Worm (Caenorhabditis elegans) whole organism, L4 larva: Measurements from ENCODE around the gene oac-41.

Experiments used
- F37D6.2 ChIP-seq: sonication (generic microtip); optimal IDR thresholded peaks from 2 replicates; lab custom pipeline; 2016; ENCODE audit warnings: mild to moderate bottlenecking, missing genetic modification characterization, missing compliant biosample characterization
- R02D3.7 ChIP-seq: fragments of 150-350 bp; sonication (generic microtip); optimal IDR thresholded peaks from 3 replicates; lab custom pipeline; 2014; ENCODE audit warnings: missing biosample characterization, missing genetic modification characterization
- T26A8.4 ChIP-seq: fragments of 200-800 bp; sonication (Bioruptor generic); IDR thresholded peaks from 2 replicates; pipeline ENCODE4 v1.3.6; 2022; ENCODE audit warnings: missing genetic modification characterization, missing compliant biosample characterization
- Y5F2A.4 ChIP-seq: fragments of 200-800 bp; sonication (Bioruptor generic); optimal IDR thresholded peaks from 2 replicates; lab custom pipeline; 2018; ENCODE audit warnings: mild to moderate bottlenecking, missing genetic modification characterization, missing compliant biosample characterization
- aly-2 ChIP-seq: sonication (generic microtip); optimal IDR thresholded peaks from 2 replicates; lab custom pipeline; 2018; ENCODE audit warnings: missing biosample characterization, missing genetic modification characterization
- ceh-20 ChIP-seq: fragments of 200-800 bp; sonication (Bioruptor generic); IDR thresholded peaks from 2 replicates; pipeline ENCODE4 v1.3.6; 2022; ENCODE audit warnings: missing genetic modification reagents, missing genetic modification characterization, missing compliant biosample characterization
- cey-2 ChIP-seq: sonication (generic microtip); optimal IDR thresholded peaks from 3 replicates; lab custom pipeline; 2017; ENCODE audit warnings: missing genetic modification characterization, mild to moderate bottlenecking, missing compliant biosample characterization, antibody characterized with exemption, borderline replicate concordance; ENCODE audit not compliant: insufficient read depth
- daf-8 ChIP-seq: fragments of 200-800 bp; sonication (Bioruptor generic); IDR thresholded peaks from 2 replicates; pipeline ENCODE4 v1.3.6; 2022; ENCODE audit warnings: missing genetic modification characterization, missing compliant biosample characterization
- dmd-6 ChIP-seq: fragments of 200-800 bp; sonication (Bioruptor generic); IDR thresholded peaks from 2 replicates; pipeline ENCODE4 v1.3.6; 2022; ENCODE audit warnings: missing genetic modification reagents, missing genetic modification characterization, missing compliant biosample characterization
- duxl-1 ChIP-seq: sonication (generic microtip); optimal IDR thresholded peaks from 2 replicates; lab custom pipeline; 2016; ENCODE audit warnings: mild to moderate bottlenecking, missing genetic modification characterization, moderate library complexity, missing compliant biosample characterization; ENCODE audit not compliant: poor library complexity
- dve-1 ChIP-seq: sonication (generic microtip); optimal IDR thresholded peaks from 2 replicates; lab custom pipeline; 2017; ENCODE audit warnings: antibody characterized with exemption, mild to moderate bottlenecking, missing genetic modification characterization, missing compliant biosample characterization; ENCODE audit not compliant: insufficient read depth
- fos-1 ChIP-seq: fragments of 150-350 bp; optimal IDR thresholded peaks from 2 replicates; lab custom pipeline; 2014; ENCODE audit warnings: missing biosample characterization, missing genetic modification characterization
- gei-8 ChIP-seq: fragments of 200-800 bp; sonication (Bioruptor generic); optimal IDR thresholded peaks from 2 replicates; lab custom pipeline; 2018; ENCODE audit warnings: mild to moderate bottlenecking, missing genetic modification characterization, missing compliant biosample characterization
- hlh-30 ChIP-seq: sonication (generic microtip); optimal IDR thresholded peaks from 2 replicates; lab custom pipeline; 2017; ENCODE audit warnings: antibody characterized with exemption, mild to moderate bottlenecking, missing genetic modification characterization, missing compliant biosample characterization; ENCODE audit not compliant: insufficient read depth
- lir-3 ChIP-seq: sonication (generic microtip); optimal IDR thresholded peaks from 2 replicates; lab custom pipeline; 2016; ENCODE audit warnings: mild to moderate bottlenecking, missing genetic modification characterization, missing compliant biosample characterization
- lsy-2 ChIP-seq, 2 experiments: fragments of 150-350 bp in 1 of 2; sonication (generic microtip) in 1 of 2; optimal IDR thresholded peaks; 2 replicates each; lab custom pipeline; 2014 to 2017; ENCODE audit warnings: missing biosample characterization in 2 of 2, missing genetic modification characterization in 2 of 2
- mdt-29 ChIP-seq: fragments of 200-800 bp; sonication (Bioruptor generic); IDR thresholded peaks from 2 replicates; pipeline ENCODE4 v1.3.6; 2022; ENCODE audit warnings: missing genetic modification reagents, missing genetic modification characterization, missing compliant biosample characterization
- nhr-102 ChIP-seq: sonication (generic microtip); optimal IDR thresholded peaks from 2 replicates; lab custom pipeline; 2016; ENCODE audit warnings: mild to moderate bottlenecking, missing genetic modification characterization, moderate library complexity, missing compliant biosample characterization
- nhr-111 ChIP-seq: fragments of 200-800 bp; sonication (Bioruptor generic); optimal IDR thresholded peaks from 2 replicates; lab custom pipeline; 2018; ENCODE audit warnings: mild to moderate bottlenecking, missing genetic modification characterization, missing compliant biosample characterization
- nhr-28 ChIP-seq: fragments of 150-350 bp; optimal IDR thresholded peaks from 2 replicates; lab custom pipeline; 2014; ENCODE audit warnings: missing biosample characterization, missing genetic modification characterization
- nhr-41 ChIP-seq: fragments of 200-800 bp; sonication (Bioruptor generic); IDR thresholded peaks from 2 replicates; pipeline ENCODE4 v1.3.6; 2022; ENCODE audit warnings: missing genetic modification reagents, missing genetic modification characterization, missing compliant biosample characterization
- nhr-76 ChIP-seq: fragments of 150-350 bp; optimal IDR thresholded peaks from 2 replicates; lab custom pipeline; 2014; ENCODE audit warnings: missing biosample characterization, missing genetic modification characterization
- pha-4 ChIP-seq, 2 experiments: fragments of 150-350 bp in 1 of 2; fragments of 200-800 bp in 1 of 2; sonication (Bioruptor generic) in 1 of 2; IDR thresholded peaks in 1 of 2; optimal IDR thresholded peaks in 1 of 2; 2 replicates each; pipeline versions ENCODE4 v1.3.6 to Lab custom; 2014 to 2022; ENCODE audit warnings: missing genetic modification characterization in 2 of 2, missing genetic modification reagents in 2 of 2, missing biosample characterization in 1 of 2, missing compliant biosample characterization in 1 of 2
- pqm-1 ChIP-seq: sonication (generic microtip); optimal IDR thresholded peaks from 2 replicates; lab custom pipeline; 2017; ENCODE audit warnings: missing biosample characterization, missing genetic modification characterization
- sdz-12 ChIP-seq: fragments of 200-800 bp; sonication (Bioruptor generic); optimal IDR thresholded peaks from 2 replicates; lab custom pipeline; 2018; ENCODE audit warnings: mild to moderate bottlenecking, missing genetic modification characterization, missing compliant biosample characterization
- spr-3 ChIP-seq: fragments of 200-800 bp; sonication (Bioruptor generic); optimal IDR thresholded peaks from 2 replicates; lab custom pipeline; 2018; ENCODE audit warnings: mild to moderate bottlenecking, missing genetic modification characterization, missing compliant biosample characterization
- unc-130 ChIP-seq: sonication (generic microtip); optimal IDR thresholded peaks from 2 replicates; lab custom pipeline; 2016; ENCODE audit warnings: missing genetic modification reagents, missing genetic modification characterization, missing compliant biosample characterization
- unc-62 ChIP-seq, 3 experiments: fragments of 150-350 bp in 1 of 3; sonication (generic microtip); optimal IDR thresholded peaks in 2 of 3; peaks in 1 of 3; 1 replicate in 1 of 3; 2 replicates in 2 of 3; lab custom pipeline; 2014 to 2017; ENCODE audit warnings: missing biosample characterization in 3 of 3, missing genetic modification characterization in 3 of 3, missing genetic modification reagents in 3 of 3, missing genotype in 1 of 3
- zfp-3 ChIP-seq: fragments of 200-800 bp; sonication (Bioruptor generic); conservative IDR thresholded peaks from 2 replicates; pipeline ENCODE4 v1.3.6; 2022; ENCODE audit warnings: missing genetic modification reagents, missing genetic modification characterization, missing compliant biosample characterization
- ztf-11 ChIP-seq: fragments of 150-350 bp; optimal IDR thresholded peaks from 2 replicates; lab custom pipeline; 2014; ENCODE audit warnings: missing biosample characterization, missing genetic modification characterization

oac-41 gene

ce11 chrV:9013765-9014164 lies 8.2 kb downstream of the oac-41 start, which contains the start of gene srh-201:
srh-201 (minus strand) TSS chrV:9013865.
- no peak for TF ChIP-seq dmd-6 (GFP tag; lab: Robert Waterston, UW)
- TF ChIP-seq mdt-29: no peak
- TF ChIP-seq ztf-11 (tag; lab: Kevin White, UChicago): no peak
- no peak for TF ChIP-seq nhr-41 (GFP tag; lab: Robert Waterston, UW)
- no peak for TF ChIP-seq hlh-30
- no peak for TF ChIP-seq dve-1 (tag; lab: Kevin White, UChicago)
- no peak for TF ChIP-seq spr-3
- no peak for TF ChIP-seq nhr-102 (tag; lab: Kevin White, UChicago)
- no peak for TF ChIP-seq R02D3.7 (tag; lab: Kevin White, UChicago)
- no peak for TF ChIP-seq cey-2

- TF ChIP-seq duxl-1 (tag; lab: Kevin White, UChicago) (no peak), zfp-3 (GFP tag; lab: Robert Waterston, UW) (no peak), gei-8 (GFP tag; lab: Kevin White, UChicago) (no peak), ceh-20 (GFP tag; lab: Robert Waterston, UW) (no peak)
Observed at ce11 chrV:9009175-9009574, 12.8 kb downstream of the oac-41 start, which contains the start of gene srx-2. srx-2 (plus strand) TSS chrV:9009475.

ce11 chrV:9005243-9005642 lies 16.7 kb downstream of the oac-41 start, which contains the start of gene srx-3:
srx-3 (plus strand) TSS chrV:9005543.
- TF ChIP-seq sdz-12 (GFP tag; lab: Kevin White, UChicago): no peak
- no peak for TF ChIP-seq F37D6.2 (tag; lab: Kevin White, UChicago)
- no peak for TF ChIP-seq T26A8.4 (GFP tag; lab: Robert Waterston, UW)
- no peak for TF ChIP-seq aly-2 (tag; lab: Kevin White, UChicago)
- no peak for TF ChIP-seq pha-4 (GFP tag; IDR thresholded peaks at IDR 0.05; lab: Robert Waterston, UW)
- no peak for TF ChIP-seq pha-4 (tag; optimal IDR thresholded peaks at IDR 0.05; lab: Kevin White, UChicago)
- TF ChIP-seq ceh-20 (GFP tag; lab: Robert Waterston, UW): no peak
- TF ChIP-seq nhr-76 (tag; lab: Kevin White, UChicago): no peak

ce11 chrV:9003291-9003690 lies 18.7 kb downstream of the oac-41 start, which contains the start of gene srx-1:
srx-1 (plus strand) TSS chrV:9003672.
- TF ChIP-seq nhr-41 (GFP tag; lab: Robert Waterston, UW): no peak
- TF ChIP-seq unc-62 (GFP tag; optimal IDR thresholded peaks at IDR 0.05 in 1 of 2; lab: Kevin White, UChicago): peak in 1 of 2 experiments; percentile 98
- no peak for TF ChIP-seq unc-62 (tag; optimal IDR thresholded peaks at IDR 0.05; lab: Kevin White, UChicago)
- TF ChIP-seq unc-130 (GFP tag; lab: Kevin White, UChicago): no peak
- no peak for TF ChIP-seq lsy-2 (tag; optimal IDR thresholded peaks at IDR 0.05; lab: Kevin White, UChicago)
- TF ChIP-seq nhr-111 (GFP tag; lab: Kevin White, UChicago): no peak

ce11 chrV:9001175-9001574 lies 20.8 kb downstream of the oac-41 start, which contains the start of gene F59E11.2:
F59E11.2 (plus strand) TSS chrV:9001475.
- TF ChIP-seq lir-3 (tag; lab: Kevin White, UChicago) (no peak), gei-8 (GFP tag; lab: Kevin White, UChicago) (no peak), pha-4 (GFP tag; IDR thresholded peaks at IDR 0.05; lab: Robert Waterston, UW) (no peak), pha-4 (tag; optimal IDR thresholded peaks at IDR 0.05; lab: Kevin White, UChicago) (no peak), Y5F2A.4 (GFP tag; lab: Kevin White, UChicago) (no peak), mdt-29 (no peak), fos-1 (no peak), nhr-28 (tag; lab: Kevin White, UChicago) (no peak), daf-8 (GFP tag; lab: Robert Waterston, UW) (no peak), pqm-1 (tag; lab: Kevin White, UChicago) (no peak)
